Worm (Caenorhabditis elegans) whole organism, L4 larva: ENCODE results near the gene hgrs-1.

Experiments
- aly-2 ChIP-seq: sonication (generic microtip); optimal IDR thresholded peaks from 2 replicates; lab custom pipeline; 2018; ENCODE audit warnings: missing biosample characterization, missing genetic modification characterization
- lsy-2 ChIP-seq, 2 experiments: fragments of 150-350 bp in 1 of 2; sonication (generic microtip) in 1 of 2; optimal IDR thresholded peaks; 2 replicates each; lab custom pipeline; 2014 to 2017; ENCODE audit warnings: missing biosample characterization in 2 of 2, missing genetic modification characterization in 2 of 2

ce11 chrIV:8153163-8153562 is 52.7 kb downstream of the hgrs-1 start:
- TF ChIP-seq lsy-2 (tag; optimal IDR thresholded peaks at IDR 0.05; lab: Kevin White, UChicago) (no peak), aly-2 (tag; lab: Kevin White, UChicago) (no peak)
